Worm (Caenorhabditis elegans) whole organism, early embryonic: ENCODE measurements around the gene C02F5.13.

Experiments used
- ama-1 ChIP-seq: fragments of 150-350 bp; optimal IDR thresholded peaks from 2 replicates; lab custom pipeline; 2014
- ceh-13 ChIP-seq: fragments of 200-800 bp; sonication (Bioruptor generic); optimal IDR thresholded peaks from 2 replicates; lab custom pipeline; 2018; ENCODE audit warnings: mild to moderate bottlenecking, missing genetic modification characterization, missing compliant biosample characterization
- ceh-36 ChIP-seq: sonication (generic microtip); optimal IDR thresholded peaks from 2 replicates; lab custom pipeline; 2016; ENCODE audit warnings: missing genetic modification characterization, inconsistent platforms, missing compliant biosample characterization
- ets-7 ChIP-seq: sonication (generic microtip); optimal IDR thresholded peaks from 2 replicates; lab custom pipeline; 2016; ENCODE audit warnings: missing genotype, missing genetic modification characterization, missing compliant biosample characterization
- flt-1 ChIP-seq: fragments of 200-800 bp; sonication (Bioruptor generic); IDR thresholded peaks from 2 replicates; pipeline ENCODE4 v1.3.6; 2022; ENCODE audit warnings: missing genetic modification characterization, missing compliant biosample characterization
- pes-1 ChIP-seq: fragments of 200-800 bp; sonication (Bioruptor generic); IDR thresholded peaks from 2 replicates; pipeline ENCODE4 v1.3.6; 2022; ENCODE audit warnings: missing genetic modification reagents, missing genetic modification characterization, missing compliant biosample characterization
- scrt-1 ChIP-seq: fragments of 200-800 bp; sonication (Bioruptor generic); IDR thresholded peaks from 2 replicates; pipeline ENCODE4 v1.3.6; 2022; ENCODE audit warnings: missing genetic modification characterization, missing compliant biosample characterization
- tbx-37 ChIP-seq: fragments of 200-800 bp; sonication (Bioruptor generic); conservative IDR thresholded peaks from 2 replicates; pipeline ENCODE4 v1.3.6; 2022; ENCODE audit warnings: missing genetic modification reagents, missing genetic modification characterization, missing compliant biosample characterization
- tra-4 ChIP-seq: sonication (generic microtip); optimal IDR thresholded peaks from 2 replicates; lab custom pipeline; 2017; ENCODE audit warnings: missing genetic modification characterization, missing compliant biosample characterization

DNA sequence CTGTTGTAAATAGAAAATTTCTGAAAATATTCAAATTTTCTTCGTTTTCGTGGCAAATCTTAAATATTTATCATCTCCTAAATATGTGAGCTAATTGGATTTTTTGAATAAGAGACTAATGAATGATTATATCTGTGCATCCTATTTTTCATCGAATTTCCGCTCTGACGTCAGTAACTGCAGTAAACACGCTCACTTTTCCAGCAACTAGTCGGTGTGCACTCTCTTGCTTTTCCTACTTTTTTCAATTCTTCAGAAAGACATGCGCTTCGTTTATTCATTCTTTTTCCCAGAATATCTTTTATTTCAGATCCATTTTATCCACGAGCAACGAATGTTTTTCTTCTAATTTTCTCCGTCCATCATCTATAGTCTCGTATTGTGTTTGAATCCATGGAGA, 17.7 kb upstream of the C02F5.13 start:
- TF ChIP-seq tbx-37 (GFP tag; lab: Robert Waterston, UW) (no peak), ama-1 (lab: Kevin White, UChicago) (no peak), scrt-1 (GFP tag; lab: Robert Waterston, UW) (no peak), tra-4 (tag; lab: Kevin White, UChicago) (no peak), ceh-36 (tag; lab: Kevin White, UChicago) (no peak), ets-7 (tag; lab: Kevin White, UChicago) (no peak), flt-1 (no peak), pes-1 (GFP tag; lab: Robert Waterston, UW) (no peak), ceh-13 (GFP tag; lab: Kevin White, UChicago) (no peak)
